Fruit fly (Drosophila melanogaster) whole organism, embryonic: Measurements from ENCODE around the gene CG18675.

Source experiments
- Bdp1 ChIP-seq: fragments of 200-800 bp; sonication (Bioruptor generic); optimal IDR thresholded peaks from 3 replicates; lab custom pipeline; 2016; ENCODE audit warnings: missing biosample characterization, missing genetic modification characterization
- CG10959 ChIP-seq: fragments of 200-800 bp; sonication (Bioruptor generic); IDR thresholded peaks from 2 replicates; pipeline ENCODE4 v1.3.6; 2022; ENCODE audit warnings: missing biosample characterization, missing genetic modification characterization
- CG12104 ChIP-seq: fragments of 200-800 bp; sonication (Bioruptor generic); optimal IDR thresholded peaks from 3 replicates; lab custom pipeline; 2016; ENCODE audit warnings: missing biosample characterization, missing genetic modification characterization
- CG12769 ChIP-seq: fragments of 200-800 bp; sonication (Bioruptor generic); optimal IDR thresholded peaks from 2 replicates; lab custom pipeline; 2019; ENCODE audit warnings: missing biosample characterization, mild to moderate bottlenecking, missing genetic modification characterization, moderate library complexity
- CG13287 ChIP-seq: fragments of 200-800 bp; sonication (Bioruptor generic); IDR thresholded peaks from 2 replicates; pipeline ENCODE4 v1.3.6; 2022; ENCODE audit warnings: missing biosample characterization, missing genetic modification characterization; ENCODE audit not compliant: partially characterized antibody
- CG14050 ChIP-seq: fragments of 200-800 bp; sonication (Bioruptor generic); IDR thresholded peaks from 3 replicates; pipeline ENCODE4 v1.3.6; 2022; ENCODE audit warnings: missing biosample characterization, missing genetic modification characterization
- CG15011 ChIP-seq: fragments of 200-800 bp; sonication (Bioruptor generic); optimal IDR thresholded peaks from 3 replicates; lab custom pipeline; 2018; ENCODE audit warnings: missing biosample characterization, mild to moderate bottlenecking, missing genetic modification characterization
- CG15514 ChIP-seq: fragments of 200-800 bp; sonication (Bioruptor generic); optimal IDR thresholded peaks from 3 replicates; lab custom pipeline; 2017; ENCODE audit warnings: missing biosample characterization, missing genetic modification characterization, mild to moderate bottlenecking, moderate library complexity, missing genetic modification reagents
- CG15601 ChIP-seq: fragments of 200-800 bp; sonication (Bioruptor generic); optimal IDR thresholded peaks from 3 replicates; lab custom pipeline; 2019; ENCODE audit warnings: missing biosample characterization, mild to moderate bottlenecking, missing genetic modification characterization, moderate library complexity
- CG1602 ChIP-seq: fragments of 200-800 bp; sonication (Bioruptor generic); optimal IDR thresholded peaks from 3 replicates; lab custom pipeline; 2016; ENCODE audit warnings: missing biosample characterization, missing genetic modification characterization
- CG17359 ChIP-seq: fragments of 200-800 bp; sonication (Bioruptor generic); optimal IDR thresholded peaks from 3 replicates; lab custom pipeline; 2018; ENCODE audit warnings: missing biosample characterization, mild to moderate bottlenecking, missing genetic modification characterization, moderate library complexity
- CG17568 ChIP-seq: fragments of 200-800 bp; sonication (Bioruptor generic); optimal IDR thresholded peaks from 2 replicates; lab custom pipeline; 2018; ENCODE audit warnings: missing biosample characterization, mild to moderate bottlenecking, missing genetic modification characterization, moderate library complexity
- CG1792 ChIP-seq: fragments of 200-800 bp; sonication (Bioruptor generic); optimal IDR thresholded peaks from 2 replicates; lab custom pipeline; 2016; ENCODE audit warnings: missing biosample characterization, missing genetic modification characterization
- CG18262 ChIP-seq: fragments of 200-800 bp; optimal IDR thresholded peaks from 3 replicates; lab custom pipeline; 2019; ENCODE audit warnings: missing biosample characterization, mild to moderate bottlenecking, missing genetic modification characterization, moderate library complexity
- CG2712 ChIP-seq: fragments of 200-800 bp; optimal IDR thresholded peaks from 3 replicates; lab custom pipeline; 2019; ENCODE audit warnings: missing biosample characterization, mild to moderate bottlenecking, missing genetic modification characterization, moderate library complexity
- CG4617 ChIP-seq: fragments of 200-800 bp; sonication (Bioruptor generic); optimal IDR thresholded peaks from 3 replicates; lab custom pipeline; 2016; ENCODE audit warnings: missing biosample characterization, missing genetic modification characterization, borderline replicate concordance
- CG6175 ChIP-seq: fragments of 200-800 bp; sonication (Bioruptor generic); IDR thresholded peaks from 3 replicates; pipeline ENCODE4 v1.3.6; 2022; ENCODE audit warnings: missing biosample characterization, missing genetic modification characterization
- CG8765 ChIP-seq: fragments of 200-800 bp; sonication (Bioruptor generic); IDR thresholded peaks from 2 replicates; pipeline ENCODE4 v1.3.6; 2022; ENCODE audit warnings: missing biosample characterization, missing genetic modification characterization
- Chrac-16 ChIP-seq: fragments of 200-800 bp; sonication (Bioruptor generic); optimal IDR thresholded peaks from 3 replicates; lab custom pipeline; 2016; ENCODE audit warnings: missing biosample characterization, missing genetic modification characterization
- Deaf1 ChIP-seq: fragments of 200-800 bp; optimal IDR thresholded peaks from 3 replicates; lab custom pipeline; 2019; ENCODE audit warnings: missing biosample characterization, mild to moderate bottlenecking, missing genetic modification characterization, moderate library complexity
- Ets65A ChIP-seq: fragments of 200-800 bp; sonication (Bioruptor generic); peaks from one replicate; lab custom pipeline; 2016; ENCODE audit warnings: missing biosample characterization, missing genetic modification characterization
- MBD-R2 ChIP-seq: fragments of 200-800 bp; sonication (Bioruptor generic); IDR thresholded peaks from 2 replicates; pipeline ENCODE4 v1.3.6; 2022; ENCODE audit warnings: missing biosample characterization, missing genetic modification characterization
- MESR4 ChIP-seq: fragments of 200-800 bp; sonication (Bioruptor generic); optimal IDR thresholded peaks from 2 replicates; lab custom pipeline; 2018; ENCODE audit warnings: missing biosample characterization, mild to moderate bottlenecking, missing genetic modification characterization, moderate library complexity
- Sox100B ChIP-seq: fragments of 200-800 bp; sonication (Bioruptor generic); optimal IDR thresholded peaks from 3 replicates; lab custom pipeline; 2018; ENCODE audit warnings: missing biosample characterization, mild to moderate bottlenecking, missing genetic modification characterization
- Trl ChIP-seq, 3 experiments: fragments of >200 bp in 2 of 3; fragments of 200-800 bp in 1 of 3; sonication (Bioruptor generic) in 1 of 3; optimal IDR thresholded peaks; 2 replicates in 1 of 3; 3 replicates in 2 of 3; lab custom pipeline; 2016 to 2017; ENCODE audit warnings: missing biosample characterization in 1 of 3, missing genetic modification characterization in 1 of 3
- ato ChIP-seq: fragments of 200-800 bp; sonication (Bioruptor generic); IDR thresholded peaks from 2 replicates; pipeline ENCODE4 v1.3.6; 2022; ENCODE audit warnings: missing biosample characterization, missing genetic modification characterization; ENCODE audit not compliant: partially characterized antibody
- bcd ChIP-seq: fragments of 200-800 bp; sonication (Bioruptor generic); optimal IDR thresholded peaks from 2 replicates; lab custom pipeline; 2017; ENCODE audit warnings: missing biosample characterization, mild to moderate bottlenecking, missing genetic modification characterization
- btn ChIP-seq: fragments of 200-800 bp; sonication (Bioruptor generic); optimal IDR thresholded peaks from 2 replicates; lab custom pipeline; 2016; ENCODE audit warnings: missing biosample characterization, missing genetic modification characterization
- chm ChIP-seq: fragments of 200-800 bp; sonication (Bioruptor generic); IDR thresholded peaks from 2 replicates; pipeline ENCODE4 v1.3.6; 2022; ENCODE audit warnings: missing biosample characterization, missing genetic modification characterization
- chn ChIP-seq: fragments of 200-800 bp; sonication (Bioruptor generic); optimal IDR thresholded peaks from 2 replicates; lab custom pipeline; 2016; ENCODE audit warnings: missing biosample characterization, missing genetic modification characterization
- crol ChIP-seq: fragments of 200-800 bp; sonication (Bioruptor generic); IDR thresholded peaks from 2 replicates; pipeline ENCODE4 v1.3.6; 2022; ENCODE audit warnings: missing biosample characterization, missing genetic modification characterization
- da ChIP-seq: fragments of 200-800 bp; sonication (Bioruptor generic); optimal IDR thresholded peaks from 2 replicates; lab custom pipeline; 2016; ENCODE audit warnings: missing biosample characterization, missing genetic modification characterization
- gce ChIP-seq: fragments of 200-800 bp; sonication (Bioruptor generic); IDR thresholded peaks from 3 replicates; pipeline ENCODE4 v1.3.6; 2022; ENCODE audit warnings: missing biosample characterization, missing genetic modification characterization
- gem ChIP-seq: fragments of 200-800 bp; sonication (Bioruptor generic); optimal IDR thresholded peaks from 2 replicates; lab custom pipeline; 2019; ENCODE audit warnings: missing biosample characterization, mild to moderate bottlenecking, missing genetic modification characterization, moderate library complexity
- ham ChIP-seq: fragments of 200-800 bp; sonication (Bioruptor generic); IDR thresholded peaks from 2 replicates; pipeline ENCODE4 v1.3.6; 2022; ENCODE audit warnings: missing biosample characterization, missing genetic modification characterization
- kay ChIP-seq: fragments of 200-800 bp; sonication (Bioruptor generic); optimal IDR thresholded peaks from 2 replicates; lab custom pipeline; 2016; ENCODE audit warnings: missing biosample characterization, missing genetic modification characterization
- lilli ChIP-seq: fragments of 200-800 bp; sonication (Bioruptor generic); optimal IDR thresholded peaks from 3 replicates; lab custom pipeline; 2016; ENCODE audit warnings: missing biosample characterization, missing genetic modification characterization
- prd ChIP-seq, 3 experiments: fragments of >200 bp in 2 of 3; fragments of 200-800 bp in 1 of 3; sonication (Bioruptor generic) in 1 of 3; optimal IDR thresholded peaks in 2 of 3; IDR thresholded peaks in 1 of 3; 2 replicates in 2 of 3; 3 replicates in 1 of 3; pipeline versions ENCODE4 v1.3.6 to Lab custom; 2017 to 2022; ENCODE audit warnings: missing biosample characterization in 1 of 3, missing genetic modification characterization in 1 of 3
- ro ChIP-seq: fragments of 200-800 bp; sonication (Bioruptor generic); IDR thresholded peaks from 2 replicates; pipeline ENCODE4 v1.3.6; 2022; ENCODE audit warnings: missing biosample characterization, missing genetic modification characterization
- run ChIP-seq: fragments of 200-800 bp; sonication (Bioruptor generic); optimal IDR thresholded peaks from 3 replicates; lab custom pipeline; 2018; ENCODE audit warnings: missing biosample characterization, mild to moderate bottlenecking, missing genetic modification characterization
- sc ChIP-seq, 3 experiments: fragments of >200 bp in 2 of 3; fragments of 200-800 bp in 1 of 3; sonication (Bioruptor generic) in 1 of 3; optimal IDR thresholded peaks; 2 replicates in 2 of 3; 3 replicates in 1 of 3; lab custom pipeline; 2017; ENCODE audit warnings: mild to moderate bottlenecking in 1 of 3, missing biosample characterization in 1 of 3, missing genetic modification characterization in 1 of 3, missing genetic modification reagents in 1 of 3
- seq ChIP-seq: fragments of 200-800 bp; sonication (Bioruptor generic); IDR thresholded peaks from 2 replicates; pipeline ENCODE4 v1.3.6; 2022; ENCODE audit warnings: missing biosample characterization, missing genetic modification characterization
- stc ChIP-seq: fragments of 200-800 bp; sonication (Bioruptor generic); IDR thresholded peaks from 2 replicates; pipeline ENCODE4 v1.3.6; 2022; ENCODE audit warnings: missing biosample characterization, missing genetic modification characterization
- tgo ChIP-seq: fragments of 200-800 bp; sonication (Bioruptor generic); IDR thresholded peaks from 3 replicates; pipeline ENCODE4 v1.3.6; 2022; ENCODE audit warnings: missing biosample characterization, missing genetic modification characterization
- unc-4 ChIP-seq: fragments of 200-800 bp; sonication (Bioruptor generic); IDR thresholded peaks from 2 replicates; pipeline ENCODE4 v1.3.6; 2022; ENCODE audit warnings: missing biosample characterization, missing genetic modification characterization; ENCODE audit not compliant: partially characterized antibody
- vvl ChIP-seq: fragments of 200-800 bp; sonication (Bioruptor generic); IDR thresholded peaks from 2 replicates; pipeline ENCODE4 v1.3.6; 2022; ENCODE audit warnings: missing biosample characterization, missing genetic modification characterization
- yki ChIP-seq: fragments of >200 bp; optimal IDR thresholded peaks from 3 replicates; lab custom pipeline; 2018

CG18675 gene

DNA sequence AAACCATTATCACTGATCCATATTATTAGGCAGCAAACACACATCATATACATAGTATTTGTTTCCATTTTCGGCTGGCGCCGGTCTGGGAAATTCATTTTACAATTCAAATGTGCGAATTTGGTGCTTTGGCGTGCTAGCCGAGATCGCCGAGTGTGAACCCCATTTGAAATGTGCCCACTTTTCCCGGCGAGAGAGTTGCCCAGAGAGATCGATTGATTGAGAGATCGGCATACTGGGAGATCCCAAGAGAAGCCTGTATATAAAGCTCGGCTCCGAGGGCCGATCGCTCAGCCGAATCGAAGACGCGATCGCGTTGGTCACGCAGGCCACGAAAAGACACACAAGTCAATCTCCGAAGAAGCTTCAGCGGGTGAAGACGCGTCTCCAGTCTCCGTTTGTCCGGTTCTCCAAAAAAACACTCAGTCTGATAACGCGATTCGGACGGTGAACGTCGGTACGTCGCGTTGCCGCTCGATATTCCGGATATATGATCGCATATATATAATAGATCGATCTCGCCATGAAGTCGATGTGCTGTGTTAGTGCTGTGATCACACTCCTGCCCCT, 25.2 kb upstream of the CG18675 start, which contains the start of gene CG1299 (continued):
- TF ChIP-seq unc-4 (0 out of 2 replicates have a peak, but pooled peaks have one; percentile 17), CG1602 (GFP tag; lab: Kevin White, UChicago) (no peak), Deaf1 (tag; lab: Kevin White, UChicago) (peak; percentile 92), CG12104 (GFP tag; lab: Kevin White, UChicago) (no peak), bcd (GFP tag; lab: Kevin White, UChicago) (no peak), Trl (optimal IDR thresholded peaks at IDR 0.05; lab: Kevin White, UChicago) (peak; percentile 18 to 32), Trl (GFP tag; optimal IDR thresholded peaks at IDR 0.05; lab: Kevin White, UChicago) (no peak), Bdp1 (no peak), MBD-R2 (no peak), sc (optimal IDR thresholded peaks at IDR 0.05; lab: Kevin White, UChicago) (no peak), sc (GFP tag; optimal IDR thresholded peaks at IDR 0.05; lab: Kevin White, UChicago) (no peak), CG10959 (GFP tag; lab: Robert Waterston, UW) (no peak), yki (lab: Kevin White, UChicago) (no peak), CG1792 (no peak), CG12769 (tag; lab: Kevin White, UChicago) (peak; percentile 67), ato (GFP tag; lab: Robert Waterston, UW) (no peak), chn (GFP tag; lab: Kevin White, UChicago) (no peak), ro (GFP tag; lab: Robert Waterston, UW) (no peak), CG17359 (no peak), CG6175 (GFP tag; lab: Robert Waterston, UW) (no peak), vvl (0 out of 2 replicates have a peak, but pooled peaks have one; percentile 21), Ets65A (GFP tag; lab: Kevin White, UChicago) (no peak), CG13287 (GFP tag; lab: Robert Waterston, UW) (peak; percentile 12; the same call in 1 of the 2 replicates), da (GFP tag; lab: Kevin White, UChicago) (no peak), CG15514 (GFP tag; lab: Kevin White, UChicago) (no peak), CG2712 (tag; lab: Kevin White, UChicago) (no peak), ham (GFP tag; lab: Robert Waterston, UW) (0 out of 2 replicates have a peak, but pooled peaks have one; percentile 31), btn (GFP tag; lab: Kevin White, UChicago) (no peak)

DNA sequence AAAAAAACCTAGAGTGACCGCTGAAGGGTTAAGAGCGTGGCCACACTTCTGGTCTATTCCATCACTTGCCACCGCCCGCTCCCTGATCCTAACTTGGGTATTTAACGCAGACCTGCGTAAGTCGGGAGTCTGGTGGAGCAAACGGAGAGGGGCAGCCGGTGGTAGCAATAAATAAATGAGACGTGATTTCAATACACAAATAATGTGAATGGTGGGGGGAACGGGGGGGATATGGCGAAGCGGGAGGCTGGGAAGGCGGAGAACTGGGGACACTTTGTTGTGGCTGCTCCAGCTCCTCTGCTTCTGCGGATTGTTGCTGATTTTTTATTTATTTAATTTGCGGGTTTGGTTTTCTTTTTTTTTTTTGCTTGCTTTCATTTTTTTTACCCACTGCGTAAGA, 15.8 kb upstream of the CG18675 start:
- TF ChIP-seq crol (GFP tag; lab: Robert Waterston, UW) (peak; percentile 78), CG15601 (tag; lab: Kevin White, UChicago) (no peak), stc (GFP tag; lab: Robert Waterston, UW) (no peak), vvl (peak; percentile 19; the same call in 1 of the 2 replicates)

DNA sequence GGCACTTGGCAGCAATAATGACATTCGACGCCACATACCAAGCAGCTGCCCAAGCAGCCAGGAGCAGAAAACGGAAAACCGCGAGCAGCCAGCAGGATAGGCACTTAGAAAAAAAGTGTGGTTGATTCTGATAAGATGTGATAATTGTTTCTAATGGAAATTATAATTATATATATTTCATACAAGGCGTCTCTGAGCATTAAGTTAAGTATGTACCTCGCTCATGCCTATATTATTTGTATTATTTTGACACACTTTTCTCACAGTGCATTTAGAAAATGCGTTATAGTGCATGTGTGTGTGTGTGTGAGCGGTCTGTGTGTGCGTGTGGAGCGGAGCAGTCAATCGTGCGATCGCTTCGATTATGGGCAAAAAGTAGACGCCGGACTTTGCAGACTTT, 15.3 kb upstream of the CG18675 start:
- TF ChIP-seq CG4617 (GFP tag; lab: Kevin White, UChicago) (peak; percentile 3), CG10959 (GFP tag; lab: Robert Waterston, UW) (peak; percentile 55; the same call in 1 of the 2 replicates), Sox100B (GFP tag; lab: Kevin White, UChicago) (no peak), kay (GFP tag; lab: Kevin White, UChicago) (no peak), tgo (GFP tag; lab: Robert Waterston, UW) (no peak), CG17568 (GFP tag; lab: Kevin White, UChicago) (no peak), chm (GFP tag; lab: Robert Waterston, UW) (peak; percentile 47; the same call in 1 of the 2 replicates), run (no peak), CG14050 (GFP tag; lab: Robert Waterston, UW) (no peak), CG15011 (GFP tag; lab: Kevin White, UChicago) (no peak), MESR4 (no peak), Chrac-16 (GFP tag; lab: Kevin White, UChicago) (peak; percentile 45), prd (optimal IDR thresholded peaks at IDR 0.05; lab: Kevin White, UChicago) (no peak), prd (GFP tag; IDR thresholded peaks at IDR 0.05; lab: Robert Waterston, UW) (peak; percentile 87), CG18262 (tag; lab: Kevin White, UChicago) (peak; percentile 56), gem (tag; lab: Kevin White, UChicago) (no peak), seq (GFP tag; lab: Robert Waterston, UW) (no peak), lilli (no peak), CG1602 (GFP tag; lab: Kevin White, UChicago) (peak; percentile 33), CG8765 (GFP tag; lab: Robert Waterston, UW) (peak; percentile 66; the same call in 1 of the 2 replicates), gce (GFP tag; lab: Robert Waterston, UW) (0 out of 3 replicates have a peak, but pooled peaks have one; percentile 30)
